Worm (Caenorhabditis elegans) whole organism, L4/young adult: ENCODE results near the gene aqp-11.

Experiments
- W03F9.2 ChIP-seq: fragments of 150-350 bp; optimal IDR thresholded peaks from 2 replicates; lab custom pipeline; 2014; ENCODE audit warnings: missing biosample characterization, missing genetic modification characterization
- dao-5 ChIP-seq: sonication (generic microtip); optimal IDR thresholded peaks from 2 replicates; lab custom pipeline; 2016; ENCODE audit warnings: missing genotype, missing genetic modification characterization, moderate library complexity, missing compliant biosample characterization
- him-1 ChIP-seq: sonication (generic microtip); optimal IDR thresholded peaks from 2 replicates; lab custom pipeline; 2016; ENCODE audit warnings: missing genotype, missing genetic modification reagents, missing genetic modification characterization, missing compliant biosample characterization

aqp-11 gene

ce11 chrIII:13672654-13673330 lies at the start of gene aqp-11:
aqp-11 (plus strand) TSS chrIII:13673280.
- no peak for TF ChIP-seq dao-5
- TF ChIP-seq W03F9.2: no peak
- TF ChIP-seq him-1 (tag; lab: Kevin White, UChicago): no peak

ce11 chrIII:13624226-13624625 lies 48.9 kb upstream of the aqp-11 start, which contains the start of gene taf-9:
taf-9 (plus strand) TSS chrIII:13624276.
- no peak for TF ChIP-seq W03F9.2
- TF ChIP-seq dao-5: no peak
- TF ChIP-seq him-1 (tag; lab: Kevin White, UChicago): no peak

ce11 chrIII:13625650-13626430 lies 47.2 kb upstream of the aqp-11 start:
- TF ChIP-seq dao-5: peak; percentile 0
- no peak for TF ChIP-seq him-1 (tag; lab: Kevin White, UChicago)

ce11 chrIII:13626692-13627091 lies 46.4 kb upstream of the aqp-11 start, which contains the start of gene T12D8.5:
T12D8.5 (minus strand) TSS chrIII:13626786.
- TF ChIP-seq him-1 (tag; lab: Kevin White, UChicago): no peak
- TF ChIP-seq dao-5: no peak
- no peak for TF ChIP-seq W03F9.2

ce11 chrIII:13630708-13631107 lies 42.4 kb upstream of the aqp-11 start, which contains the start of gene arrd-17:
arrd-17 (minus strand) TSS chrIII:13630808.
- TF ChIP-seq W03F9.2 (no peak), him-1 (tag; lab: Kevin White, UChicago) (no peak), dao-5 (no peak)

ce11 chrIII:13633826-13634225 lies 39.3 kb upstream of the aqp-11 start:
- no peak for TF ChIP-seq W03F9.2
- no peak for TF ChIP-seq him-1 (tag; lab: Kevin White, UChicago)
- TF ChIP-seq dao-5: no peak

- no peak for TF ChIP-seq him-1 (tag; lab: Kevin White, UChicago)
- TF ChIP-seq dao-5: no peak
- no peak for TF ChIP-seq W03F9.2
These were observed 37.8 kb upstream of the aqp-11 start for ce11 chrIII:13635235-13635634.

ce11 chrIII:13635730-13636360 lies 37.2 kb upstream of the aqp-11 start:
- no peak for TF ChIP-seq dao-5

- TF ChIP-seq him-1 (tag; lab: Kevin White, UChicago): no peak
- no peak for TF ChIP-seq W03F9.2
These were observed 35.4 kb upstream of the aqp-11 start for ce11 chrIII:13637681-13638080.

- TF ChIP-seq dao-5 (no peak), W03F9.2 (no peak), him-1 (tag; lab: Kevin White, UChicago) (no peak)
These were observed 33.0 kb upstream of the aqp-11 start for ce11 chrIII:13640003-13640499.

ce11 chrIII:13640869-13641268 lies 32.2 kb upstream of the aqp-11 start:
- no peak for TF ChIP-seq him-1 (tag; lab: Kevin White, UChicago)
- no peak for TF ChIP-seq dao-5
- no peak for TF ChIP-seq W03F9.2

- TF ChIP-seq him-1 (tag; lab: Kevin White, UChicago) (no peak), dao-5 (no peak), W03F9.2 (no peak)
These were observed 31.5 kb upstream of the aqp-11 start, which contains the start of gene acbp-5 for ce11 chrIII:13641588-13641987. acbp-5 (minus strand) TSS chrIII:13641688.

- no peak for TF ChIP-seq W03F9.2
- TF ChIP-seq dao-5: no peak
- no peak for TF ChIP-seq him-1 (tag; lab: Kevin White, UChicago)
These were observed 30.9 kb upstream of the aqp-11 start, which contains the start of gene T12D8.10 for ce11 chrIII:13642227-13642626. T12D8.10 (minus strand) TSS chrIII:13642327.

ce11 chrIII:13642776-13643175 lies 30.3 kb upstream of the aqp-11 start:
- TF ChIP-seq dao-5: no peak
- TF ChIP-seq W03F9.2: no peak
- no peak for TF ChIP-seq him-1 (tag; lab: Kevin White, UChicago)
